Worm (Caenorhabditis elegans) whole organism, dauer: ENCODE data around the gene F23G4.1.

Experiments
- unc-62 ChIP-seq: sonication (generic microtip); optimal IDR thresholded peaks from 2 replicates; lab custom pipeline; 2017; ENCODE audit warnings: missing biosample characterization, missing genetic modification reagents, missing genetic modification characterization

F23G4.1 gene

ce11 chrX:6560495-6560894, 42.5 kb downstream of the F23G4.1 start:
- TF ChIP-seq unc-62, result no peak

DNA sequence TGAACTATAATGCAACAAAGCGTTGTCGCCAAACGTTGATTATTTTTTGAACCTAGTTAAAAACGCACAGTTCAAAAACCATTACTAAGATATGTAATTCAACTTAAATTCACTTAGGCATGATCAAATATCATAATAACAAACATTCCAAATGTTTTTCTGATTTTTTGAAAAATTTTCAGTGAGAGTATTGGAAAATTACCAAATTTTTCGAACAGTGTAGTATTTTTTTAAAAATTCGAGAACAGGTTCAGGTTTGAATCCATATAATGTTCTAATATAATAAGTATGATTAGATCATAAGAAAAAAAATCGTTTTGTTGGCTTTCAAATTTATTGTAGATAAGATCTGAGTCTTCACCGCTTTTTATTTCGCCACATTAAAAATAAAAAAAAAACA, 49.4 kb downstream of the F23G4.1 start:
- no peak for TF ChIP-seq unc-62

- no peak for TF ChIP-seq unc-62
Measured at ce11 chrX:6552806-6553337, 50.1 kb downstream of the F23G4.1 start, which contains the start of gene svh-2. Gene svh-2 (plus strand): TSS chrX:6553287.

DNA sequence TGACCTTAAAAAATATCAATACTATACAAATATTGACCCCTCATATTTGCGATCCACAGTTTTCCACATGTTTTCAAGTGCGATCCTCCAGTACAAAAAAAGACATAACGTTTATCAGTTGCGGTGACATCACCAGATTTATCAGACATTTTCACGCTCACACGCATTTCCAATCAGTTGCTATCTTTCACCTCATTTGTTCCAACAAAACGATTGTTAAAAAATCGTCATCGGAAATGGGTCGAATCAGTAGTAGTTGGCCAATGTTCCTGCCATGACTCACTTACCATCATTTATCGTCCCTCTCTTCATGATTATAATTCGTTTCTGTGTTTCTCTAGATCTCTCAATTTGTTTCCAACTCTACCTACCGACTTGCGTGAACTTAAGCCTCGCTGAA, 51.3 kb downstream of the F23G4.1 start:
- no peak for TF ChIP-seq unc-62
